Worm (Caenorhabditis elegans): ENCODE measurements around the gene F58A3.3.

Gene F58A3.3

DNA sequence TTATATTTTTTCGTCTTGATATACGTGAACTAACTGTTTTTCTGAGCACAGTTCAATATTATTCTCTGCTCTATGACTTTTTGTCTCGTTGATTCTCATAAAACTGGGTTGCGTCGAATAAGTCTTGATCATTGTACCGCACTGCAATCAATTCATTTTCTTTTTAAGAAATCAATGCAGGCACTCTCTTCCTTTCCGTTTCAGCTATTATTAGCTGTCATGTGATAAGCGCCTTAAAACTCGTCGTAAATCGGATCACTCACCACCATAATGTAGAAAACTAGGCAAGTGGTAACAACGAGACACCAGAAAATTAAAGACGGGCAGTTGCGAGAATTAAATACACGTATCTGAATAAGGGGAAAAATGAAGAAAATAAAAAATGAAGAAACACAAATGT, 5.0 kb upstream of the F58A3.3 start:
- TF ChIP-seq F23B12.7 (tag; optimal IDR thresholded peaks at IDR 0.05; ENCODE audit: insufficient read depth) (no peak), cebp-1 (GFP tag; IDR thresholded peaks at IDR 0.05) (no peak), cebp-1 (tag; optimal IDR thresholded peaks at IDR 0.05) (no peak), F37B4.10 (GFP tag; IDR thresholded peaks at IDR 0.05) (no peak), him-1 (tag; optimal IDR thresholded peaks at IDR 0.05) (no peak), let-607 (tag; optimal IDR thresholded peaks at IDR 0.05) (no peak), mxl-1 (tag; optimal IDR thresholded peaks at IDR 0.05) (no peak), nhr-80 (tag; optimal IDR thresholded peaks at IDR 0.05) (peak; percentile 42)

ce11 chrX:11008052-11008451, 4.4 kb upstream of the F58A3.3 start, which contains the start of gene del-5:
Gene del-5 (minus strand): TSS chrX:11008181.
- TF ChIP-seq lsy-27 (tag; optimal IDR thresholded peaks at IDR 0.05; ENCODE audit: borderline replicate concordance, insufficient read depth): no peak
- TF ChIP-seq attf-3 (GFP tag; conservative IDR thresholded peaks at IDR 0.05): no peak
- peak; percentile 73 for TF ChIP-seq ets-4 (GFP tag; optimal IDR thresholded peaks at IDR 0.05)
- TF ChIP-seq attf-6 (GFP tag; IDR thresholded peaks at IDR 0.05): no peak
- no peak for TF ChIP-seq nfyb-1 (GFP tag; IDR thresholded peaks at IDR 0.05)
- TF ChIP-seq nhr-80 (tag; optimal IDR thresholded peaks at IDR 0.05): peak; percentile 58
- no peak for TF ChIP-seq sptf-2 (GFP tag; optimal IDR thresholded peaks at IDR 0.05)
- peak; percentile 14 for TF ChIP-seq unc-62 (GFP tag; optimal IDR thresholded peaks at IDR 0.05)

DNA sequence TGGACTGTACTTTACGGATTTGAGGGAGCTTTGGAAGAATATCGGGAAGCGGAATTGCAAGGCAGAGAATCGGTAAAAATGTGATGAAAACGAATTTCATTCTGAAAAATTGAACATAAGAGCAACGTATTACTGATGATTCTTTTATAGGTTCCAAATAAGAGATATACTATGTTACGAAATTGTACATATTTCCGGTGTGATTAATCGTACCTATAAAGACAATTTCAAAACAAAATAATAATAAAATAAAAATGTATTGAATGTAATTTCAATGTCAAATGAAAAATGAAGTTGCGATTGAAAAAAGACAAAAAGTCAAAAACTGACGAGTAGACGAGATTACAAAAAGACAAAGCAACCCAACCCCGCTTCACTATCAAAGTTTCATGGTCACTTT, 3.5 kb upstream of the F58A3.3 start, which contains the start of gene ttr-31:
TSS of gene ttr-31 (minus strand) at position 101 of the 400 bp plus-strand sequence.
- TF ChIP-seq xnd-1 (tag; optimal IDR thresholded peaks at IDR 0.05) (no peak), ztf-22 (GFP tag; optimal IDR thresholded peaks at IDR 0.05) (no peak), egl-18 (GFP tag; IDR thresholded peaks at IDR 0.05) (no peak), ceh-27 (GFP tag; optimal IDR thresholded peaks at IDR 0.05) (no peak), Y67H2A.10 (GFP tag; conservative IDR thresholded peaks at IDR 0.05) (no peak), nfyb-1 (GFP tag; IDR thresholded peaks at IDR 0.05) (no peak), nhr-120 (GFP tag; IDR thresholded peaks at IDR 0.05) (no peak), mxl-1 (tag; optimal IDR thresholded peaks at IDR 0.05) (no peak), zim-3 (tag; optimal IDR thresholded peaks at IDR 0.05) (no peak), die-1 (tag; optimal IDR thresholded peaks at IDR 0.05) (no peak), lsy-27 (tag; optimal IDR thresholded peaks at IDR 0.05; ENCODE audit: borderline replicate concordance, insufficient read depth) (no peak), aptf-2 (GFP tag; conservative IDR thresholded peaks at IDR 0.05) (no peak), F57C9.4 (tag; optimal IDR thresholded peaks at IDR 0.05) (no peak), C06A6.2 (GFP tag; conservative IDR thresholded peaks at IDR 0.05) (no peak), dpl-1 (GFP tag; optimal IDR thresholded peaks at IDR 0.05) (no peak)

DNA sequence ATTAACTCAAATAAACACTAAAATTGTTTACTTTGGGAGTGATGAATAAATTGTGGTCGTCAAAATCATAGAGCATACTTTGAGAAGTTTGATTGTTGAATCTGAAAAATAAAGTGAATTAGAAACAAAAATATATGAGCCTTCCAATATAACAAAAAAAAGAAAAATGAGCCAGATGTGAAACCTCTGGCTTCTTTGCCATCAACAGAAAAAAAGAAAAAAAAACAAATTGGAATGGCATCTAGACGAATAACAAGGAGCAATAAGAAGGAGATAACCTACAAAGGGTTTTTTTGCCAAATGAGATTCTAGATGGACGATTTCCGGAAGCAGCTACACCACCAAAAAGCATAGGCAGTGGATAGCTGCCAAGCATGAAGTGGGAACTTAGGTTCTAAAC, 1.9 kb upstream of the F58A3.3 start, which contains the start of gene F58A3.4:
TSS of gene F58A3.4 (minus strand) at position 101 of the 400 bp plus-strand sequence.
- TF ChIP-seq madf-10 (tag; optimal IDR thresholded peaks at IDR 0.05) (no peak), ama-1 (optimal IDR thresholded peaks at IDR 0.05) (no peak), ama-1 (GFP tag; optimal IDR thresholded peaks at IDR 0.05) (no peak), zim-3 (tag; optimal IDR thresholded peaks at IDR 0.05) (no peak), hmg-20 (GFP tag; IDR thresholded peaks at IDR 0.05) (no peak), snpc-4 (GFP tag; optimal IDR thresholded peaks at IDR 0.05) (no peak), snpc-4 (tag; optimal IDR thresholded peaks at IDR 0.05) (no peak), somi-1 (GFP tag; optimal IDR thresholded peaks at IDR 0.05) (no peak), madf-6 (GFP tag; IDR thresholded peaks at IDR 0.05) (no peak), hlh-12 (tag; optimal IDR thresholded peaks at IDR 0.05) (no peak), aptf-3 (GFP tag; IDR thresholded peaks at IDR 0.05) (no peak), K11D2.4 (GFP tag; IDR thresholded peaks at IDR 0.05) (no peak), K12H6.12 (tag; optimal IDR thresholded peaks at IDR 0.05) (no peak), mel-28 (tag; optimal IDR thresholded peaks at IDR 0.05; ENCODE audit: borderline replicate concordance) (no peak), F55B11.4 (tag; optimal IDR thresholded peaks at IDR 0.05; ENCODE audit: borderline replicate concordance, insufficient read depth) (no peak), ceh-58 (GFP tag; IDR thresholded peaks at IDR 0.05) (no peak), lin-35 (GFP tag; optimal IDR thresholded peaks at IDR 0.05) (no peak), dox-1 (GFP tag; IDR thresholded peaks at IDR 0.05) (no peak)
